Fruit fly (Drosophila melanogaster) whole organism, embryonic: Measurements from ENCODE around the gene CG46440.
A peak's percentile ranks its signal among the peaks of the same experiment; 100 is the strongest.

Source experiments
- B-H1 ChIP-seq: fragments of 200-800 bp; sonication (Bioruptor generic); IDR thresholded peaks from 3 replicates; pipeline ENCODE4 v1.3.6; 2022; ENCODE audit warnings: missing biosample characterization, missing genetic modification characterization
- CG10321 ChIP-seq: fragments of 200-800 bp; sonication (Bioruptor generic); IDR thresholded peaks from 2 replicates; pipeline ENCODE4 v1.3.6; 2022; ENCODE audit warnings: missing biosample characterization, missing genetic modification characterization
- CG10565 ChIP-seq: fragments of 200-800 bp; sonication (Bioruptor generic); optimal IDR thresholded peaks from 3 replicates; lab custom pipeline; 2016; ENCODE audit warnings: missing biosample characterization, mild to moderate bottlenecking, missing genetic modification characterization
- CG1233 ChIP-seq: fragments of 200-800 bp; sonication (Bioruptor generic); optimal IDR thresholded peaks from 4 replicates; lab custom pipeline; 2018; ENCODE audit warnings: missing biosample characterization, mild to moderate bottlenecking, missing genetic modification characterization
- CG12744 ChIP-seq: fragments of 200-800 bp; sonication (Bioruptor generic); optimal IDR thresholded peaks from 2 replicates; lab custom pipeline; 2016; ENCODE audit warnings: missing biosample characterization, missing genetic modification characterization
- CG17186 ChIP-seq: fragments of 200-800 bp; sonication (Bioruptor generic); optimal IDR thresholded peaks from 3 replicates; lab custom pipeline; 2017; ENCODE audit warnings: missing biosample characterization, missing genetic modification reagents, missing genetic modification characterization
- CG17568 ChIP-seq: fragments of 200-800 bp; sonication (Bioruptor generic); optimal IDR thresholded peaks from 2 replicates; lab custom pipeline; 2018; ENCODE audit warnings: missing biosample characterization, mild to moderate bottlenecking, missing genetic modification characterization, moderate library complexity
- CG17829 ChIP-seq: fragments of 200-800 bp; optimal IDR thresholded peaks from 2 replicates; lab custom pipeline; 2019; ENCODE audit warnings: missing biosample characterization, mild to moderate bottlenecking, missing genetic modification characterization, moderate library complexity
- CG17912 ChIP-seq: fragments of 200-800 bp; sonication (Bioruptor generic); optimal IDR thresholded peaks from 2 replicates; lab custom pipeline; 2018; ENCODE audit warnings: missing biosample characterization, mild to moderate bottlenecking, missing genetic modification characterization
- CG2199 ChIP-seq: fragments of 200-800 bp; sonication (Bioruptor generic); IDR thresholded peaks from 3 replicates; pipeline ENCODE4 v1.3.6; 2022; ENCODE audit warnings: missing biosample characterization, missing genetic modification characterization
- CG30403 ChIP-seq: fragments of 200-800 bp; sonication (Bioruptor generic); optimal IDR thresholded peaks from 3 replicates; lab custom pipeline; 2016; ENCODE audit warnings: missing biosample characterization, missing genetic modification characterization
- CG31365 ChIP-seq: fragments of 200-800 bp; sonication (Bioruptor generic); optimal IDR thresholded peaks from 2 replicates; lab custom pipeline; 2018; ENCODE audit warnings: missing biosample characterization, mild to moderate bottlenecking, missing genetic modification characterization
- CG34422 ChIP-seq: fragments of 200-800 bp; sonication (Bioruptor generic); IDR thresholded peaks from 3 replicates; pipeline ENCODE4 v1.3.6; 2022; ENCODE audit warnings: missing biosample characterization, missing genetic modification characterization
- CG4820 ChIP-seq: fragments of 200-800 bp; sonication (Bioruptor generic); optimal IDR thresholded peaks from 3 replicates; lab custom pipeline; 2016; ENCODE audit warnings: missing biosample characterization, missing genetic modification characterization
- CG5953 ChIP-seq: fragments of 200-800 bp; sonication (Bioruptor generic); IDR thresholded peaks from 2 replicates; pipeline ENCODE4 v1.3.6; 2022; ENCODE audit warnings: missing biosample characterization, missing genetic modification characterization
- CG6765 ChIP-seq: fragments of 200-800 bp; sonication (Bioruptor generic); optimal IDR thresholded peaks from 3 replicates; lab custom pipeline; 2017; ENCODE audit warnings: missing biosample characterization, mild to moderate bottlenecking, missing genetic modification characterization
- CG6854 ChIP-seq: fragments of 200-800 bp; sonication (Bioruptor generic); optimal IDR thresholded peaks from 3 replicates; lab custom pipeline; 2017; ENCODE audit warnings: missing biosample characterization, mild to moderate bottlenecking, missing genetic modification characterization
- CG8388 ChIP-seq: fragments of 200-800 bp; sonication (Bioruptor generic); optimal IDR thresholded peaks from 2 replicates; lab custom pipeline; 2019; ENCODE audit warnings: missing biosample characterization, mild to moderate bottlenecking, missing genetic modification characterization, moderate library complexity
- E2f1 ChIP-seq: fragments of 200-800 bp; sonication (Bioruptor generic); IDR thresholded peaks from 2 replicates; pipeline ENCODE4 v1.3.6; 2022; ENCODE audit warnings: missing biosample characterization, missing genetic modification characterization
- E2f2 ChIP-seq: fragments of 200-800 bp; sonication (Bioruptor generic); IDR thresholded peaks from 2 replicates; pipeline ENCODE4 v1.3.6; 2022; ENCODE audit warnings: missing biosample characterization, missing genetic modification characterization
- Lim3 ChIP-seq: fragments of 200-800 bp; sonication (Bioruptor generic); IDR thresholded peaks from 2 replicates; pipeline ENCODE4 v1.3.6; 2022; ENCODE audit warnings: missing biosample characterization, missing genetic modification characterization
- Med ChIP-seq: fragments of 200-800 bp; sonication (Bioruptor generic); peaks from one replicate; lab custom pipeline; 2016; ENCODE audit warnings: missing biosample characterization, missing genetic modification characterization, mild to moderate bottlenecking, inconsistent platforms, moderate library complexity
- Opbp ChIP-seq: fragments of 200-800 bp; sonication (Bioruptor generic); IDR thresholded peaks from 3 replicates; pipeline ENCODE4 v1.3.6; 2022; ENCODE audit warnings: missing biosample characterization, missing genetic modification characterization; ENCODE audit not compliant: partially characterized antibody
- TFAM ChIP-seq: fragments of 200-800 bp; sonication (Bioruptor generic); optimal IDR thresholded peaks from 2 replicates; lab custom pipeline; 2017; ENCODE audit warnings: missing biosample characterization, missing genetic modification characterization, inconsistent platforms
- YL-1 ChIP-seq: fragments of 200-800 bp; sonication (Bioruptor generic); optimal IDR thresholded peaks from 3 replicates; lab custom pipeline; 2017; ENCODE audit warnings: missing biosample characterization, mild to moderate bottlenecking, missing genetic modification characterization
- al ChIP-seq: fragments of 200-800 bp; sonication (Bioruptor generic); IDR thresholded peaks from 2 replicates; pipeline ENCODE4 v1.3.6; 2022; ENCODE audit warnings: missing biosample characterization, missing genetic modification characterization
- az2 ChIP-seq: fragments of 200-800 bp; sonication (Bioruptor generic); optimal IDR thresholded peaks from 3 replicates; lab custom pipeline; 2016; ENCODE audit warnings: missing biosample characterization, missing genetic modification characterization
- emc ChIP-seq: fragments of 200-800 bp; sonication (Bioruptor generic); optimal IDR thresholded peaks from 2 replicates; lab custom pipeline; 2016; ENCODE audit warnings: missing biosample characterization, missing genetic modification characterization
- eve ChIP-seq, 2 experiments: fragments of >200 bp; optimal IDR thresholded peaks; 2 replicates each; lab custom pipeline; 2017; ENCODE audit warnings: missing biosample characterization in 2 of 2, missing genetic modification characterization in 2 of 2
- ham ChIP-seq: fragments of 200-800 bp; sonication (Bioruptor generic); IDR thresholded peaks from 2 replicates; pipeline ENCODE4 v1.3.6; 2022; ENCODE audit warnings: missing biosample characterization, missing genetic modification characterization
- hth ChIP-seq: fragments of >200 bp; optimal IDR thresholded peaks from 2 replicates; lab custom pipeline; 2017; ENCODE audit warnings: inconsistent platforms
- inv ChIP-seq: fragments of 200-800 bp; sonication (Bioruptor generic); IDR thresholded peaks from 2 replicates; pipeline ENCODE4 v1.3.6; 2022; ENCODE audit warnings: missing biosample characterization, missing genetic modification characterization; ENCODE audit not compliant: partially characterized antibody
- lola ChIP-seq, 3 experiments: fragments of >200 bp in 2 of 3; fragments of 200-800 bp in 1 of 3; sonication (Bioruptor generic) in 1 of 3; optimal IDR thresholded peaks; 2 replicates each; lab custom pipeline; 2017 to 2019; ENCODE audit warnings: missing biosample characterization in 3 of 3, missing genetic modification characterization in 3 of 3, mild to moderate bottlenecking in 1 of 3, moderate library complexity in 1 of 3
- maf-S ChIP-seq: fragments of 200-800 bp; sonication (Bioruptor generic); optimal IDR thresholded peaks from 2 replicates; lab custom pipeline; 2016; ENCODE audit warnings: missing biosample characterization, missing genetic modification characterization
- mld ChIP-seq: fragments of 200-800 bp; sonication (Bioruptor generic); IDR thresholded peaks from 3 replicates; pipeline ENCODE4 v1.3.6; 2022; ENCODE audit warnings: missing biosample characterization, missing genetic modification characterization; ENCODE audit not compliant: partially characterized antibody
- nerfin-2 ChIP-seq: fragments of 200-800 bp; sonication (Bioruptor generic); IDR thresholded peaks from 2 replicates; pipeline ENCODE4 v1.3.6; 2022; ENCODE audit warnings: missing biosample characterization, missing genetic modification characterization; ENCODE audit not compliant: partially characterized antibody
- prd ChIP-seq, 3 experiments: fragments of >200 bp in 2 of 3; fragments of 200-800 bp in 1 of 3; sonication (Bioruptor generic) in 1 of 3; optimal IDR thresholded peaks in 2 of 3; IDR thresholded peaks in 1 of 3; 2 replicates in 2 of 3; 3 replicates in 1 of 3; pipeline versions ENCODE4 v1.3.6 to Lab custom; 2017 to 2022; ENCODE audit warnings: missing biosample characterization in 1 of 3, missing genetic modification characterization in 1 of 3
- psq ChIP-seq: fragments of 200-800 bp; sonication (Bioruptor generic); optimal IDR thresholded peaks from 2 replicates; lab custom pipeline; 2017; ENCODE audit warnings: missing biosample characterization, missing genetic modification characterization
- repo ChIP-seq: fragments of 200-800 bp; sonication (Bioruptor generic); optimal IDR thresholded peaks from 2 replicates; lab custom pipeline; 2016; ENCODE audit warnings: missing biosample characterization, missing genetic modification characterization
- sens ChIP-seq: fragments of 200-800 bp; sonication (Bioruptor generic); peaks from one replicate; lab custom pipeline; 2016; ENCODE audit warnings: missing biosample characterization, missing genetic modification characterization
- shn ChIP-seq: fragments of 200-800 bp; sonication (Bioruptor generic); optimal IDR thresholded peaks from 3 replicates; lab custom pipeline; 2016; ENCODE audit warnings: missing biosample characterization, missing genetic modification characterization
- so ChIP-seq: fragments of 200-800 bp; sonication (Bioruptor generic); IDR thresholded peaks from 3 replicates; pipeline ENCODE4 v1.3.6; 2022; ENCODE audit warnings: missing biosample characterization, missing genetic modification characterization
- toy ChIP-seq: fragments of 200-800 bp; sonication (Bioruptor generic); IDR thresholded peaks from 2 replicates; pipeline ENCODE4 v1.3.6; 2022; ENCODE audit warnings: missing biosample characterization, missing genetic modification characterization
- tx ChIP-seq: fragments of 200-800 bp; sonication (Bioruptor generic); optimal IDR thresholded peaks from 2 replicates; lab custom pipeline; 2016; ENCODE audit warnings: missing biosample characterization, missing genetic modification characterization
- zen2 ChIP-seq: fragments of 200-800 bp; sonication (Bioruptor generic); IDR thresholded peaks from 3 replicates; pipeline ENCODE4 v1.3.6; 2022; ENCODE audit warnings: missing biosample characterization, missing genetic modification characterization; ENCODE audit not compliant: partially characterized antibody

Gene CG46440

DNA sequence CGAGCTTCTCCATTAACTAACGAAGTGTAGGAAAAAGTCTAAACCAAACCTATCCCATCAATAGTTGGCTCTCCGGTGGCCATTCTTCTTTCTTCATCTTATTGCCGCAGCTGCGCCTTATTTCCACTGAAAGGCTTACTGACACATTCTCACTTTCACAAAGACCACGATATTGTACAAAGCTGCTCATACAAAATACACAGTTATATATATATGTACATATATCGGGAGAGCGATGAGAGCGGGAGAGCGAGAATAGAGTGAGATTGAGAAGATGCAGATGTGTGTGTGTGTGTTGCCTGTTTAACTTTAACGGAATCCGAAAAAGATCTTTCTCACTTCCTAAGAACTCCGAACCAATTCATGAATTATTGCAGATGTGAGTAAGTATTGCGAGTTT is 44.4 kb downstream of the CG46440 start (continued):
- no peak for TF ChIP-seq CG4820 (GFP tag; lab: Kevin White, UChicago)

DNA sequence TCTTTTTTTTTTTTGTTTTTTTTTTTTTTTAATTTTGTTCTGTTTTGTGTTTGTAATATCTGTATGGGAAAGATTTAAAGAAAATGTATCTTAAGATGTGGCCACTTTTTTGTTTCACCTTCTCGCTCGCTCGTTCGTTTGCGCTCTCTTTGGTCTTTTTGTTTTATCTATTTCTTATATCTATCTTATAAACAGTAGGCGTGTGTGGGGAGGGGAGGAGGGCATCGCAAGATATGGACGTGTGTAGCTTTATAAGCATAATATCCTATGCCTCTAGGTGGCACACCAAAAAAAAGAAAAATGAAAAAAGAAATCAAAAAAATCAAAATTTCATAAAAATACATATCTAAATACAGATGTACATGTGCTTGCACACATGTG is 45.0 kb downstream of the CG46440 start:
- TF ChIP-seq eve (GFP tag; optimal IDR thresholded peaks at IDR 0.05; lab: Kevin White, UChicago) (peak in 1 of 2 experiments; percentile 14), psq (GFP tag; lab: Kevin White, UChicago) (no peak), so (no peak), sens (peak; percentile 68), lola (GFP tag; optimal IDR thresholded peaks at IDR 0.05; lab: Kevin White, UChicago) (peak in 1 of 3 experiments; percentile 22), Med (GFP tag; lab: Kevin White, UChicago) (peak; percentile 71)

DNA sequence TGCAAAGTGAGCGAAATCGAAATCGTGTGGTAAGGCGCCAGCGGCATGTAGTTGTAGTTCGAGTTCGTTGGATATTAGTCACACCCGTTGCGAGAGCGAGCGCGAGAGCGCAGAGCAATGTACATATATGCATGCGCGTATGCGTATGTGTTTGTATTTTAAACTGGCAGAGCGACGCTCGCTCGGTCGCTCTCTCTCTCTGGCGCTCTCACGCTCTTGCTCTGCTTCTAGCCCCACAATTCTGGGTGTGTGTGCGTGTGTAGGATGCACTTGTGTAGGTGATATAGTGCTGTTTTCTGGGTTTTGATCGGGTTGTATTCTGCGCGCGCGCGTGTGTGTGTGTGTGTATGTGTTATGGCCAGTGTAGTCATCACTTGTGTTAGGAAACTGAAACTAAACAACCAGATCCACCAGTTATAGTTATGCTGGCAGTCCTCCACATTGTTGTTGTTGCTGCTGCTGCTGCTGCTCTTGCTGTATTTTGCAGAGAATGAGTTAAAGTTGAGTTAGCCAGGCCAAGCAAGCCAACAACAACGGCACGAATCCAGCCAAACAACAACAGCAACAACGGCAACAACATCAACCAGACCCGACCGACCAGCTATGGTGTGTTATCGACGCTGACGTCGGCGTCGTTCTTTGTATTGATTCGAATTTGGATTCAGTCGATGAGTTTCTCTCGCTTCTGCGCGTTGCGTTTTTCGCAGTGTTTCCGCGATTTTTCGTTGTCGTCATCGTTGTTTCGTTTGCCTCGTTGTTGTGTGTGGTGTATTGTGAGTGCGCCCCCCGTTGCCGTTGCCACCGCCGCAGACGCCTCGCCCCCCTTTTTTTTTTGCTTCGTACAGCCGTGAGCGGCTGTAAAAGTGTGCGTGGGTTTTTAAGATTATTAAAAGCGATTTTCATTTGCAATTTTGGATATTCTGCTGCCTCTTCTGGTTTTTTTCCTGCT is 45.7 kb downstream of the CG46440 start:
- no peak for TF ChIP-seq mld (GFP tag; lab: Robert Waterston, UW)
- TF ChIP-seq CG31365 (tag; lab: Kevin White, UChicago), result no peak
- TF ChIP-seq CG6765 (GFP tag; lab: Kevin White, UChicago), result peak; percentile 56
- no peak for TF ChIP-seq maf-S (GFP tag; lab: Kevin White, UChicago)
- no peak for TF ChIP-seq CG1233 (GFP tag; lab: Kevin White, UChicago)
- no peak for TF ChIP-seq hth
- peak; percentile 45; the same call in 2 of the 3 replicates for TF ChIP-seq zen2 (GFP tag; lab: Robert Waterston, UW)
- no peak for TF ChIP-seq Opbp
- TF ChIP-seq repo (GFP tag; lab: Kevin White, UChicago), result no peak
- no peak for TF ChIP-seq TFAM
- no peak for TF ChIP-seq nerfin-2
- no peak for TF ChIP-seq toy (GFP tag; lab: Robert Waterston, UW)
- TF ChIP-seq tx (GFP tag; lab: Kevin White, UChicago), result no peak
- TF ChIP-seq al (GFP tag; lab: Robert Waterston, UW), result no peak
- no peak for TF ChIP-seq emc
- no peak for TF ChIP-seq prd (optimal IDR thresholded peaks at IDR 0.05; lab: Kevin White, UChicago)
- TF ChIP-seq prd (GFP tag; IDR thresholded peaks at IDR 0.05; lab: Robert Waterston, UW), result 0 out of 3 replicates have a peak, but pooled peaks have one; percentile 16
- no peak for TF ChIP-seq CG6854 (GFP tag; lab: Kevin White, UChicago)
- TF ChIP-seq B-H1 (GFP tag; lab: Robert Waterston, UW), result no peak; the same call in 2 of the 3 replicates
- no peak for TF ChIP-seq Lim3 (GFP tag; lab: Robert Waterston, UW)
- TF ChIP-seq YL-1 (GFP tag; lab: Kevin White, UChicago), result no peak
- peak in 1 of 3 experiments; percentile 61 for TF ChIP-seq lola (GFP tag; optimal IDR thresholded peaks at IDR 0.05; lab: Kevin White, UChicago)
- TF ChIP-seq E2f1, result no peak
- no peak for TF ChIP-seq CG10565 (GFP tag; lab: Kevin White, UChicago)
- no peak for TF ChIP-seq ham (GFP tag; lab: Robert Waterston, UW)
- no peak for TF ChIP-seq CG10321
- TF ChIP-seq CG34422 (GFP tag; lab: Robert Waterston, UW), result no peak
- TF ChIP-seq CG8388, result no peak
- TF ChIP-seq CG5953 (GFP tag; lab: Robert Waterston, UW), result no peak
- no peak for TF ChIP-seq CG17829 (tag; lab: Kevin White, UChicago)
- no peak for TF ChIP-seq CG17186 (GFP tag; lab: Kevin White, UChicago)
- TF ChIP-seq CG2199 (GFP tag; lab: Robert Waterston, UW), result 0 out of 3 replicates have a peak, but pooled peaks have one; percentile 23
- no peak for TF ChIP-seq az2 (GFP tag; lab: Kevin White, UChicago)
- TF ChIP-seq CG12744 (GFP tag; lab: Kevin White, UChicago), result no peak
- TF ChIP-seq CG30403 (GFP tag; lab: Kevin White, UChicago), result no peak
- no peak for TF ChIP-seq CG17912 (GFP tag; lab: Kevin White, UChicago)
- TF ChIP-seq E2f2 (GFP tag; lab: Robert Waterston, UW), result no peak
- no peak for TF ChIP-seq CG17568 (GFP tag; lab: Kevin White, UChicago)
- no peak; the same call in 1 of the 2 replicates for TF ChIP-seq inv (GFP tag; lab: Robert Waterston, UW)
- TF ChIP-seq shn, result peak; percentile 2
